Worm (Caenorhabditis elegans): ENCODE measurements around the gene C49C3.6.

- no peak for TF ChIP-seq nhr-12 (tag; optimal IDR thresholded peaks at IDR 0.05)
- TF ChIP-seq nhr-11 (tag; optimal IDR thresholded peaks at IDR 0.05) = no peak
- TF ChIP-seq zag-1 (tag; optimal IDR thresholded peaks at IDR 0.05) = no peak
These were observed 37.0 kb downstream of the C49C3.6 start, which contains the start of gene trh-1 for ce11 chrIV:17368292-17368691.
